Worm (Caenorhabditis elegans) whole organism, L4 larva: ENCODE data around the gene Y57G11C.43.

Experiments
- F44E2.7 ChIP-seq: fragments of 200-800 bp; sonication (Bioruptor generic); IDR thresholded peaks from 2 replicates; pipeline ENCODE4 v2.1.2; 2022; ENCODE audit warnings: missing genetic modification characterization, missing compliant biosample characterization
- aly-2 ChIP-seq: sonication (generic microtip); optimal IDR thresholded peaks from 2 replicates; lab custom pipeline; 2018; ENCODE audit warnings: missing biosample characterization, missing genetic modification characterization
- fos-1 ChIP-seq: fragments of 150-350 bp; optimal IDR thresholded peaks from 2 replicates; lab custom pipeline; 2014; ENCODE audit warnings: missing biosample characterization, missing genetic modification characterization
- gei-8 ChIP-seq: fragments of 200-800 bp; sonication (Bioruptor generic); optimal IDR thresholded peaks from 2 replicates; lab custom pipeline; 2018; ENCODE audit warnings: mild to moderate bottlenecking, missing genetic modification characterization, missing compliant biosample characterization
- lin-29 ChIP-seq: fragments of 200-800 bp; sonication (Bioruptor generic); IDR thresholded peaks from 2 replicates; pipeline ENCODE4 v1.3.6; 2022; ENCODE audit warnings: missing genetic modification reagents, missing genetic modification characterization, missing compliant biosample characterization
- lir-3 ChIP-seq: sonication (generic microtip); optimal IDR thresholded peaks from 2 replicates; lab custom pipeline; 2016; ENCODE audit warnings: mild to moderate bottlenecking, missing genetic modification characterization, missing compliant biosample characterization
- nhr-11 ChIP-seq: fragments of 150-350 bp; optimal IDR thresholded peaks from 2 replicates; lab custom pipeline; 2014; ENCODE audit warnings: missing biosample characterization, missing genetic modification characterization
- nhr-28 ChIP-seq: fragments of 150-350 bp; optimal IDR thresholded peaks from 2 replicates; lab custom pipeline; 2014; ENCODE audit warnings: missing biosample characterization, missing genetic modification characterization
- saeg-2 ChIP-seq: fragments of 200-800 bp; sonication (Bioruptor generic); IDR thresholded peaks from 2 replicates; pipeline ENCODE4 v1.3.6; 2022; ENCODE audit warnings: missing genetic modification reagents, missing genetic modification characterization, missing compliant biosample characterization
- set-16 ChIP-seq: fragments of 200-800 bp; sonication (Bioruptor generic); IDR thresholded peaks from 2 replicates; pipeline ENCODE4 v1.3.6; 2022; ENCODE audit warnings: missing genetic modification reagents, missing genetic modification characterization, missing compliant biosample characterization
- snpc-4 ChIP-seq: fragments of 150-350 bp; optimal IDR thresholded peaks from 2 replicates; lab custom pipeline; 2014; ENCODE audit warnings: missing biosample characterization, missing genetic modification characterization
- unc-62 ChIP-seq, 3 experiments: fragments of 150-350 bp in 1 of 3; sonication (generic microtip); optimal IDR thresholded peaks in 2 of 3; peaks in 1 of 3; 1 replicate in 1 of 3; 2 replicates in 2 of 3; lab custom pipeline; 2014 to 2017; ENCODE audit warnings: missing biosample characterization in 3 of 3, missing genetic modification characterization in 3 of 3, missing genetic modification reagents in 3 of 3, missing genotype in 1 of 3
- zag-1 ChIP-seq: fragments of 150-350 bp; optimal IDR thresholded peaks from 2 replicates; lab custom pipeline; 2014; ENCODE audit warnings: missing biosample characterization, missing genetic modification characterization
- ztf-11 ChIP-seq: fragments of 150-350 bp; optimal IDR thresholded peaks from 2 replicates; lab custom pipeline; 2014; ENCODE audit warnings: missing biosample characterization, missing genetic modification characterization

DNA sequence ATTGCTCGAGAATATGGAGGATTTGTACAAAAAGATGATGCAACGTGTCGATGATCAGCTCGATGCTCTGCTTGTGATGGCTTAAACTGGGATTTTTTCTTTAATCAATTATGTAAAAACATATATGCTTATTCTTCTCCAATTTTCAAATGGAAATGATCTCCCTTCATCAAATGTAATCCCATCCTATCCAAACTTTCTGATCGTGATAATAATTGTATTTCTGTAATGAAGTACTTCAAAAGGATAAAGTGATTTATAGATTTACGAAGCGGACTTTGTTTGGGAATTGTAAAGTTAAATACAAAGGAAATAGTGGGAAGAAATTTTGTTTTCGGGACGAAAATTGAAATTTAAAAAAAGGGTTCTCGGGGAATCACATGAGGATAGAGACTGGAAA, 21.3 kb downstream of the Y57G11C.43 start:
- no peak for TF ChIP-seq saeg-2 (GFP tag; lab: Robert Waterston, UW)
- no peak for TF ChIP-seq aly-2 (tag; lab: Kevin White, UChicago)
- TF ChIP-seq nhr-11 (tag; lab: Kevin White, UChicago), result no peak
- TF ChIP-seq ztf-11 (tag; lab: Kevin White, UChicago), result no peak
- no peak for TF ChIP-seq nhr-28 (tag; lab: Kevin White, UChicago)
- TF ChIP-seq snpc-4 (tag; lab: Kevin White, UChicago), result no peak
- no peak for TF ChIP-seq F44E2.7 (GFP tag; lab: Robert Waterston, UW)
- no peak for TF ChIP-seq fos-1
- TF ChIP-seq unc-62 (GFP tag; optimal IDR thresholded peaks at IDR 0.05 in 1 of 2; lab: Kevin White, UChicago), result no peak
- TF ChIP-seq unc-62 (tag; optimal IDR thresholded peaks at IDR 0.05; lab: Kevin White, UChicago), result no peak
- TF ChIP-seq zag-1 (tag; lab: Kevin White, UChicago), result no peak
- no peak for TF ChIP-seq lir-3 (tag; lab: Kevin White, UChicago)
- TF ChIP-seq gei-8 (GFP tag; lab: Kevin White, UChicago), result no peak
- TF ChIP-seq set-16 (GFP tag; lab: Robert Waterston, UW), result no peak
- no peak for TF ChIP-seq lin-29 (GFP tag; lab: Robert Waterston, UW)
